Worm (Caenorhabditis elegans) whole organism, L4/young adult: ENCODE results near the gene str-143.

Experiments used
- W03F9.2 ChIP-seq: fragments of 150-350 bp; optimal IDR thresholded peaks from 2 replicates; lab custom pipeline; 2014; ENCODE audit warnings: missing biosample characterization, missing genetic modification characterization
- him-1 ChIP-seq: sonication (generic microtip); optimal IDR thresholded peaks from 2 replicates; lab custom pipeline; 2016; ENCODE audit warnings: missing genotype, missing genetic modification reagents, missing genetic modification characterization, missing compliant biosample characterization

DNA sequence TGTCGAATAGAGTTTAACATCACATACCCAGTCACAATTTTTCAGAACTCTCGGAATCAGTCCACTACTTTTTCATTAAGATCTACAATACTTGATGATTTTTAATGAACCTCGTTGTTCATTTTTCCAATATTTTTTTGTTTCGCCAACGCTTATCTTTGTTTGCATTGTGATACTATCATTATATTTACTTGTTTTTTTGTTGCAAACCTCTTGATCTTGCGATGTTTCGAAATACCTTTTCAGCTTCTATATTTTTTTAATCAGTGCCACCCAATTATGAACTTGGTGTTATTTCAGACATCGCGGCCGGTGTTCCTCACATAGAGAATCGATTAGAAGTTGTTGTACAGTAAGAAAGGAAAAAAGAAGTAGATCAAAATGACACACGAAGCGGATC lies 39.1 kb upstream of the str-143 start, which contains the start of gene myo-5:
- TF ChIP-seq W03F9.2 (tag; lab: Kevin White, UChicago) (no peak), him-1 (tag; lab: Kevin White, UChicago) (no peak)
